Worm (Caenorhabditis elegans) whole organism, early embryonic: ENCODE results near the gene F16G10.1.

ENCODE experiments used
- ama-1 ChIP-seq: fragments of 150-350 bp; optimal IDR thresholded peaks from 2 replicates; lab custom pipeline; 2014
- ceh-13 ChIP-seq: fragments of 200-800 bp; sonication (Bioruptor generic); optimal IDR thresholded peaks from 2 replicates; lab custom pipeline; 2018; ENCODE audit warnings: mild to moderate bottlenecking, missing genetic modification characterization, missing compliant biosample characterization
- ets-7 ChIP-seq: sonication (generic microtip); optimal IDR thresholded peaks from 2 replicates; lab custom pipeline; 2016; ENCODE audit warnings: missing genotype, missing genetic modification characterization, missing compliant biosample characterization
- hmbx-1 ChIP-seq: sonication (generic microtip); optimal IDR thresholded peaks from 2 replicates; lab custom pipeline; 2016; ENCODE audit warnings: mild to moderate bottlenecking, missing genetic modification characterization, missing compliant biosample characterization

ce11 chrII:2385495-2385894 lies 18.6 kb upstream of the F16G10.1 start, which contains the start of gene F16G10.9:
- no peak for TF ChIP-seq ets-7
- TF ChIP-seq ama-1 (lab: Kevin White, UChicago), result no peak
- no peak for TF ChIP-seq ceh-13 (GFP tag; lab: Kevin White, UChicago)
- TF ChIP-seq hmbx-1 (tag; lab: Kevin White, UChicago), result no peak
